Worm (Caenorhabditis elegans) whole organism, L4 larva: ENCODE measurements around the gene F46B6.5.

ENCODE experiments used
- F49E8.2 ChIP-seq: sonication (generic microtip); optimal IDR thresholded peaks from 2 replicates; lab custom pipeline; 2016; ENCODE audit warnings: missing compliant biosample characterization, mild to moderate bottlenecking, missing genetic modification characterization, borderline replicate concordance
- ZK546.5 ChIP-seq, 2 experiments: sonication (generic microtip); optimal IDR thresholded peaks; 2 replicates each; lab custom pipeline; 2017; ENCODE audit warnings: missing biosample characterization in 2 of 2, missing genetic modification characterization in 2 of 2
- ama-1 ChIP-seq: fragments of 150-350 bp; optimal IDR thresholded peaks from 2 replicates; lab custom pipeline; 2014; ENCODE audit warnings: inconsistent platforms, mixed read lengths
- ceh-44 ChIP-seq: fragments of 200-800 bp; sonication (Bioruptor generic); IDR thresholded peaks from 2 replicates; pipeline ENCODE4 v1.3.6; 2022; ENCODE audit warnings: missing genetic modification reagents, missing genetic modification characterization, missing compliant biosample characterization
- dpl-1 ChIP-seq: fragments of 150-350 bp; optimal IDR thresholded peaks from 2 replicates; lab custom pipeline; 2014; ENCODE audit warnings: missing biosample characterization, missing genetic modification reagents, missing genetic modification characterization
- egl-43 ChIP-seq: fragments of 200-800 bp; sonication (Bioruptor generic); IDR thresholded peaks from 2 replicates; pipeline ENCODE4 v1.3.6; 2022; ENCODE audit warnings: missing genetic modification reagents, missing genetic modification characterization, missing compliant biosample characterization
- lin-13 ChIP-seq: fragments of 150-350 bp; optimal IDR thresholded peaks from 2 replicates; lab custom pipeline; 2014; ENCODE audit warnings: missing biosample characterization, missing genetic modification reagents, missing genetic modification characterization
- lin-15B ChIP-seq: fragments of 150-350 bp; sonication (generic microtip); optimal IDR thresholded peaks from 3 replicates; lab custom pipeline; 2014; ENCODE audit warnings: missing biosample characterization, missing genetic modification characterization
- nhr-237 ChIP-seq: sonication (generic microtip); optimal IDR thresholded peaks from 2 replicates; lab custom pipeline; 2017; ENCODE audit warnings: missing biosample characterization, missing genetic modification characterization
- nhr-25 ChIP-seq: sonication (generic microtip); optimal IDR thresholded peaks from 2 replicates; lab custom pipeline; 2017; ENCODE audit warnings: missing genetic modification characterization, mild to moderate bottlenecking, missing compliant biosample characterization, antibody characterized with exemption, moderate library complexity, borderline replicate concordance; ENCODE audit not compliant: insufficient read depth
- pha-4 ChIP-seq, 2 experiments: fragments of 150-350 bp in 1 of 2; fragments of 200-800 bp in 1 of 2; sonication (Bioruptor generic) in 1 of 2; IDR thresholded peaks in 1 of 2; optimal IDR thresholded peaks in 1 of 2; 2 replicates each; pipeline versions ENCODE4 v1.3.6 to Lab custom; 2014 to 2022; ENCODE audit warnings: missing genetic modification characterization in 2 of 2, missing genetic modification reagents in 2 of 2, missing biosample characterization in 1 of 2, missing compliant biosample characterization in 1 of 2
- pqm-1 ChIP-seq: sonication (generic microtip); optimal IDR thresholded peaks from 2 replicates; lab custom pipeline; 2017; ENCODE audit warnings: missing biosample characterization, missing genetic modification characterization
- snpc-4 ChIP-seq: fragments of 150-350 bp; optimal IDR thresholded peaks from 2 replicates; lab custom pipeline; 2014; ENCODE audit warnings: missing biosample characterization, missing genetic modification characterization
- spr-3 ChIP-seq: fragments of 200-800 bp; sonication (Bioruptor generic); optimal IDR thresholded peaks from 2 replicates; lab custom pipeline; 2018; ENCODE audit warnings: mild to moderate bottlenecking, missing genetic modification characterization, missing compliant biosample characterization

DNA sequence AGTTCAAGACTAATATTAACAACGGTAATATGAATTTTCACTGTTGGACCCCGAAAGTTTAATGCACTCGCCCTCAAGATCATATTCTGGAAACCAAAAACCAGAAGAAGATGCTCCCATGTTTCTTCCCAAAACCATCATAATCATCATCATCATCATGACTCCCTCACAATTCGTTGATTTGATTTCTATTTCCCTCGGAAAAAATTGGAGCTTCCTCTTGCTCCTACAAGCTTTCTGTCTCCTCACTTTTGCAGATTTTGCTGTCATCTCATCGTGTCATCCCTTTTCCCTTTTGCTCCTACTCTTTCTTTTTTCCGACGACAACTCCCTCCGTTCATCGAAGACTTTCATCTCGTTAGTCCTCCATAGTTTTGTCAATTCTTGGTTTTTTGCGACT, 10.9 kb downstream of the F46B6.5 start, which contains the start of gene F46B6.2:
- no peak for TF ChIP-seq ZK546.5 (tag; optimal IDR thresholded peaks at IDR 0.05; lab: Kevin White, UChicago)
- TF ChIP-seq dpl-1 (GFP tag; lab: Kevin White, UChicago): no peak
- no peak for TF ChIP-seq lin-13
- no peak for TF ChIP-seq ceh-44 (GFP tag; lab: Robert Waterston, UW)
- TF ChIP-seq spr-3 (GFP tag; lab: Kevin White, UChicago): no peak
- no peak for TF ChIP-seq nhr-25 (tag; lab: Kevin White, UChicago)
- TF ChIP-seq pha-4 (GFP tag; IDR thresholded peaks at IDR 0.05; lab: Robert Waterston, UW): no peak
- no peak for TF ChIP-seq pha-4 (tag; optimal IDR thresholded peaks at IDR 0.05; lab: Kevin White, UChicago)
- TF ChIP-seq egl-43 (GFP tag; lab: Robert Waterston, UW): no peak
- no peak for TF ChIP-seq pqm-1 (tag; lab: Kevin White, UChicago)
- TF ChIP-seq nhr-237 (tag; lab: Kevin White, UChicago): no peak
- no peak for TF ChIP-seq F49E8.2 (tag; lab: Kevin White, UChicago)
- TF ChIP-seq ama-1 (lab: Kevin White, UChicago): no peak
- no peak for TF ChIP-seq lin-15B
- no peak for TF ChIP-seq snpc-4
